Fruit fly (Drosophila melanogaster) whole organism, pupa: ENCODE results near the gene mxc.

Experiments
- CG10348 ChIP-seq: fragments of 200-800 bp; sonication (Bioruptor generic); IDR thresholded peaks from 2 replicates; pipeline ENCODE4 v1.3.6; 2022; ENCODE audit warnings: missing biosample characterization, missing genetic modification characterization
- CG14655 ChIP-seq: fragments of 200-800 bp; sonication (Bioruptor generic); optimal IDR thresholded peaks from 3 replicates; lab custom pipeline; 2017; ENCODE audit warnings: mild to moderate bottlenecking, missing biosample characterization, missing genetic modification reagents, missing genetic modification characterization
- CG15710 ChIP-seq: fragments of 200-800 bp; sonication (Bioruptor generic); optimal IDR thresholded peaks from 2 replicates; lab custom pipeline; 2018; ENCODE audit warnings: missing biosample characterization, mild to moderate bottlenecking, missing genetic modification characterization, moderate library complexity
- CG8159 ChIP-seq: fragments of 200-800 bp; sonication (Bioruptor generic); optimal IDR thresholded peaks from 3 replicates; lab custom pipeline; 2018; ENCODE audit warnings: missing biosample characterization, mild to moderate bottlenecking, missing genetic modification characterization, moderate library complexity
- CG9948 ChIP-seq: fragments of 200-800 bp; sonication (Bioruptor generic); optimal IDR thresholded peaks from 2 replicates; lab custom pipeline; 2018; ENCODE audit warnings: missing biosample characterization, mild to moderate bottlenecking, missing genetic modification characterization, moderate library complexity
- Pif1A ChIP-seq: fragments of 200-800 bp; sonication (Bioruptor generic); optimal IDR thresholded peaks from 3 replicates; lab custom pipeline; 2016; ENCODE audit warnings: missing biosample characterization, missing genetic modification characterization
- Pif1B ChIP-seq: fragments of 200-800 bp; sonication (Bioruptor generic); optimal IDR thresholded peaks from 3 replicates; lab custom pipeline; 2016; ENCODE audit warnings: missing biosample characterization, missing genetic modification characterization
- rn ChIP-seq: fragments of 200-800 bp; sonication (Bioruptor generic); IDR thresholded peaks from 2 replicates; pipeline ENCODE4 v1.3.6; 2022; ENCODE audit warnings: missing biosample characterization, missing genetic modification characterization

- TF ChIP-seq Pif1B (GFP tag; lab: Kevin White, UChicago) (no peak), CG9948 (tag; lab: Kevin White, UChicago) (no peak), CG15710 (tag; lab: Kevin White, UChicago) (no peak), CG14655 (GFP tag; lab: Kevin White, UChicago) (no peak), CG10348 (no peak), CG8159 (no peak), Pif1A (GFP tag; lab: Kevin White, UChicago) (no peak), rn (no peak)
Observed at dm6 chrX:9215485-9215884, 27.8 kb downstream of the mxc start, which contains the start of gene CG15368.
